Worm (Caenorhabditis elegans): Measurements from ENCODE around the gene dhs-25.

dhs-25 gene

DNA sequence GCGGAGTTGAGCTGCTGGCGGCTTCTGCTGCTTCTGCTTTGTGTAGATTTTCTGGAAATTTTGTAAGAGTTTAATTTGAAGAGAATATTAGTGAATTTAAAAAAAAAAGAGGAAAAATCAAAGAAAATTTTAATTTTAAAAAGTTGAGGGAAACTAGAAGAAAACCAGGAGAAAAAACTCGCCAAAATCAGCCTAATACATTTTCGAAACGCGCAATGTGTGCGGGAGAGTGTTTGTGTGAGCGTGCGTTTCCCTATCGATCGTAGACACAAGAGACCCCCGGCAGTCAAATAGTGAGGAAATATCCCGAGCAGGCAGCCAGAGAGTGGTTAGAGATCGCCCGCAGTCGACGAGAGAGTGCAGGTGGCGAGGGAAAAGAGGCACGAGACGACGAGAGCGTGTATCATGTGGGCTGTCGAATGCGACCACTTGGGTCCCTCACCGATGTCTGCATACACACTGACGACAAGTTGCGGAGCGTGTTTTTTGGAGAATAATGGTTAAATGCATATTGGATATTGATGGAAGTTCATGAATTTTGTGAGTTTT, 39.7 kb upstream of the dhs-25 start, which contains the start of gene zfp-3 (continued):
- TF ChIP-seq ceh-62 (tag; optimal IDR thresholded peaks at IDR 0.05) (no peak), pha-4 (GFP tag; IDR thresholded peaks at IDR 0.05) (peak; percentile 84), pha-4 (tag; optimal IDR thresholded peaks at IDR 0.05) (peak; percentile 28), lin-15B (tag; optimal IDR thresholded peaks at IDR 0.05) (no peak), ctbp-1 (GFP tag; IDR thresholded peaks at IDR 0.05) (peak; percentile 95), duxl-1 (tag; optimal IDR thresholded peaks at IDR 0.05; ENCODE audit: poor library complexity) (peak; percentile 87), Y105C5A.15 (GFP tag; IDR thresholded peaks at IDR 0.05) (0 out of 2 replicates have a peak, but pooled peaks have one; percentile 31), hmg-1.1 (GFP tag; IDR thresholded peaks at IDR 0.05) (peak; percentile 96), lin-1 (GFP tag; IDR thresholded peaks at IDR 0.05) (peak; percentile 81), spr-1 (tag; optimal IDR thresholded peaks at IDR 0.05) (peak; percentile 87), ceh-20 (GFP tag; IDR thresholded peaks at IDR 0.05) (peak; percentile 94), hif-1 (tag; optimal IDR thresholded peaks at IDR 0.05) (peak; percentile 52 to 95), snpc-1.2 (GFP tag; IDR thresholded peaks at IDR 0.05) (no peak), arid-1 (GFP tag; conservative IDR thresholded peaks at IDR 0.05) (peak; percentile 89), attf-4 (tag; optimal IDR thresholded peaks at IDR 0.05) (no peak), spr-3 (GFP tag; optimal IDR thresholded peaks at IDR 0.05) (peak; percentile 6), nhr-11 (tag; optimal IDR thresholded peaks at IDR 0.05) (peak; percentile 94), nhr-237 (tag; optimal IDR thresholded peaks at IDR 0.05) (no peak), nhr-6 (tag; optimal IDR thresholded peaks at IDR 0.05) (peak; percentile 92), ztf-11 (tag; optimal IDR thresholded peaks at IDR 0.05) (no peak), vab-7 (GFP tag; IDR thresholded peaks at IDR 0.05) (peak; percentile 43; the same call in 1 of the 2 replicates), tag-97 (GFP tag; IDR thresholded peaks at IDR 0.05) (no peak), ceh-44 (GFP tag; IDR thresholded peaks at IDR 0.05) (no peak), F44E2.7 (GFP tag; IDR thresholded peaks at IDR 0.05) (no peak), T20F7.1 (GFP tag; optimal IDR thresholded peaks at IDR 0.05) (no peak), madf-5 (GFP tag; IDR thresholded peaks at IDR 0.05) (no peak), skn-1 (tag; optimal IDR thresholded peaks at IDR 0.05) (peak; percentile 6), F49E8.2 (tag; optimal IDR thresholded peaks at IDR 0.05; ENCODE audit: borderline replicate concordance) (no peak), daf-8 (GFP tag; IDR thresholded peaks at IDR 0.05) (no peak), tra-1 (GFP tag; IDR thresholded peaks at IDR 0.05) (peak; percentile 81), ztf-7 (tag; optimal IDR thresholded peaks at IDR 0.05) (peak; percentile 83), mxl-2 (GFP tag; conservative IDR thresholded peaks at IDR 0.05) (no peak), sdz-12 (GFP tag; optimal IDR thresholded peaks at IDR 0.05) (no peak), nhr-42 (GFP tag; IDR thresholded peaks at IDR 0.05) (peak; percentile 87; the same call in 1 of the 2 replicates), daf-12 (tag; optimal IDR thresholded peaks at IDR 0.05) (no peak), fos-1 (tag; optimal IDR thresholded peaks at IDR 0.05) (peak; percentile 25), lin-13 (GFP tag; optimal IDR thresholded peaks at IDR 0.05) (peak; percentile 67), ces-1 (GFP tag; optimal IDR thresholded peaks at IDR 0.05) (peak; percentile 2), lin-39 (tag; optimal IDR thresholded peaks at IDR 0.05) (no peak), pqm-1 (tag; optimal IDR thresholded peaks at IDR 0.05) (no peak), daf-16 (GFP tag; optimal IDR thresholded peaks at IDR 0.05) (peak; percentile 62 to 79), daf-16 (tag; optimal IDR thresholded peaks at IDR 0.05) (peak; percentile 88), nhr-77 (tag; optimal IDR thresholded peaks at IDR 0.05) (peak; percentile 88), madf-9 (GFP tag; conservative IDR thresholded peaks at IDR 0.05) (peak; percentile 81), zip-11 (GFP tag; IDR thresholded peaks at IDR 0.05) (no peak), F10B5.3 (tag; optimal IDR thresholded peaks at IDR 0.05) (peak; percentile 71), mes-2 (tag; optimal IDR thresholded peaks at IDR 0.05; ENCODE audit: poor library complexity, severe bottlenecking) (peak; percentile 86), lin-38 (GFP tag; IDR thresholded peaks at IDR 0.05) (peak; percentile 78), egl-43 (GFP tag; IDR thresholded peaks at IDR 0.05) (peak; percentile 81), D1046.2 (GFP tag; IDR thresholded peaks at IDR 0.05) (no peak), F37D6.2 (tag; optimal IDR thresholded peaks at IDR 0.05) (peak; percentile 85), ama-1 (optimal IDR thresholded peaks at IDR 0.05) (peak; percentile 7)
